Fruit fly (Drosophila melanogaster) whole organism, prepupa: ENCODE measurements around the gene CG5390.

Experiments
- Blimp-1 ChIP-seq: fragments of 200-800 bp; sonication (Bioruptor generic); optimal IDR thresholded peaks from 3 replicates; lab custom pipeline; 2017; ENCODE audit warnings: missing biosample characterization, missing genetic modification characterization, mild to moderate bottlenecking, moderate library complexity, missing genetic modification reagents
- CG10631 ChIP-seq: fragments of 200-800 bp; sonication (Bioruptor generic); optimal IDR thresholded peaks from 2 replicates; lab custom pipeline; 2016; ENCODE audit warnings: missing biosample characterization, missing genetic modification characterization
- CG10669 ChIP-seq: fragments of 200-800 bp; sonication (Bioruptor generic); optimal IDR thresholded peaks from 3 replicates; lab custom pipeline; 2018; ENCODE audit warnings: missing biosample characterization, mild to moderate bottlenecking, missing genetic modification characterization, moderate library complexity
- CG11762 ChIP-seq: fragments of 200-800 bp; sonication (Bioruptor generic); optimal IDR thresholded peaks from 3 replicates; lab custom pipeline; 2016; ENCODE audit warnings: missing biosample characterization, missing genetic modification characterization; ENCODE audit not compliant: insufficient read depth
- CG11902 ChIP-seq: fragments of 200-800 bp; sonication (Bioruptor generic); optimal IDR thresholded peaks from 3 replicates; lab custom pipeline; 2016; ENCODE audit warnings: missing biosample characterization, missing genetic modification characterization
- CG15336 ChIP-seq: fragments of 200-800 bp; sonication (Bioruptor generic); IDR thresholded peaks from 2 replicates; pipeline ENCODE4 v1.3.6; 2022; ENCODE audit warnings: missing biosample characterization, missing genetic modification characterization
- CG1621 ChIP-seq: fragments of 200-800 bp; sonication (Bioruptor generic); optimal IDR thresholded peaks from 3 replicates; lab custom pipeline; 2018; ENCODE audit warnings: missing biosample characterization, mild to moderate bottlenecking, missing genetic modification characterization
- CG16779 ChIP-seq: fragments of 200-800 bp; sonication (Bioruptor generic); optimal IDR thresholded peaks from 3 replicates; lab custom pipeline; 2017; ENCODE audit warnings: missing biosample characterization, mild to moderate bottlenecking, missing genetic modification characterization
- CG3032 ChIP-seq: fragments of 200-800 bp; optimal IDR thresholded peaks from 2 replicates; lab custom pipeline; 2019; ENCODE audit warnings: missing biosample characterization, mild to moderate bottlenecking, missing genetic modification characterization, moderate library complexity
- CG31627 ChIP-seq: fragments of 200-800 bp; sonication (Bioruptor generic); optimal IDR thresholded peaks from 3 replicates; lab custom pipeline; 2016; ENCODE audit warnings: missing biosample characterization, missing genetic modification characterization
- CG32006 ChIP-seq: fragments of 200-800 bp; sonication (Bioruptor generic); optimal IDR thresholded peaks from 3 replicates; lab custom pipeline; 2017; ENCODE audit warnings: missing biosample characterization, mild to moderate bottlenecking, missing genetic modification characterization
- CG34406 ChIP-seq: fragments of 200-800 bp; sonication (Bioruptor generic); optimal IDR thresholded peaks from 3 replicates; lab custom pipeline; 2016; ENCODE audit warnings: missing biosample characterization, missing genetic modification characterization
- CG3919 ChIP-seq: fragments of 200-800 bp; sonication (Bioruptor generic); optimal IDR thresholded peaks from 3 replicates; lab custom pipeline; 2016; ENCODE audit warnings: missing biosample characterization, missing genetic modification characterization
- CG6163 ChIP-seq: fragments of 200-800 bp; sonication (Bioruptor generic); IDR thresholded peaks from 3 replicates; pipeline ENCODE4 v1.3.6; 2022; ENCODE audit warnings: missing biosample characterization, missing genetic modification characterization
- CG6276 ChIP-seq: fragments of 200-800 bp; sonication (Bioruptor generic); optimal IDR thresholded peaks from 2 replicates; lab custom pipeline; 2017; ENCODE audit warnings: missing biosample characterization, mild to moderate bottlenecking, missing genetic modification characterization
- CG6792 ChIP-seq: fragments of 200-800 bp; sonication (Bioruptor generic); optimal IDR thresholded peaks from 3 replicates; lab custom pipeline; 2016; ENCODE audit warnings: missing biosample characterization, missing genetic modification characterization
- CG6808 ChIP-seq: fragments of 200-800 bp; sonication (Bioruptor generic); optimal IDR thresholded peaks from 3 replicates; lab custom pipeline; 2017; ENCODE audit warnings: missing biosample characterization, missing genetic modification characterization, mild to moderate bottlenecking, moderate library complexity, missing genetic modification reagents
- CG6854 ChIP-seq: fragments of 200-800 bp; sonication (Bioruptor generic); optimal IDR thresholded peaks from 2 replicates; lab custom pipeline; 2017; ENCODE audit warnings: missing biosample characterization, mild to moderate bottlenecking, missing genetic modification characterization
- CG7368 ChIP-seq: fragments of 200-800 bp; sonication (Bioruptor generic); optimal IDR thresholded peaks from 3 replicates; lab custom pipeline; 2016; ENCODE audit warnings: missing biosample characterization, missing genetic modification characterization
- CG8119 ChIP-seq: fragments of 200-800 bp; sonication (Bioruptor generic); IDR thresholded peaks from 3 replicates; pipeline ENCODE4 v1.3.6; 2022; ENCODE audit warnings: missing biosample characterization, missing genetic modification characterization
- CG8319 ChIP-seq: fragments of 200-800 bp; sonication (Bioruptor generic); optimal IDR thresholded peaks from 3 replicates; lab custom pipeline; 2016; ENCODE audit warnings: missing biosample characterization, missing genetic modification characterization
- CG8632 ChIP-seq: fragments of 200-800 bp; sonication (Bioruptor generic); optimal IDR thresholded peaks from 3 replicates; lab custom pipeline; 2016; ENCODE audit warnings: missing biosample characterization, missing genetic modification characterization
- CG9139 ChIP-seq: fragments of 200-800 bp; sonication (Bioruptor generic); optimal IDR thresholded peaks from 3 replicates; lab custom pipeline; 2017; ENCODE audit warnings: missing biosample characterization, mild to moderate bottlenecking, missing genetic modification characterization
- Eip75B ChIP-seq: fragments of 200-800 bp; sonication (Bioruptor generic); optimal IDR thresholded peaks from 3 replicates; lab custom pipeline; 2016; ENCODE audit warnings: missing biosample characterization, missing genetic modification characterization
- Eip78C ChIP-seq: fragments of 200-800 bp; sonication (Bioruptor generic); peaks from one replicate; lab custom pipeline; 2016; ENCODE audit warnings: missing biosample characterization, missing genetic modification characterization
- Ets21C ChIP-seq: fragments of 200-800 bp; sonication (Bioruptor generic); optimal IDR thresholded peaks from 3 replicates; lab custom pipeline; 2016; ENCODE audit warnings: missing biosample characterization, missing genetic modification characterization
- Ets96B ChIP-seq: fragments of 200-800 bp; optimal IDR thresholded peaks from 2 replicates; lab custom pipeline; 2019; ENCODE audit warnings: missing biosample characterization, mild to moderate bottlenecking, missing genetic modification characterization, moderate library complexity
- Gug ChIP-seq: fragments of 200-800 bp; sonication (Bioruptor generic); IDR thresholded peaks from 2 replicates; pipeline ENCODE4 v1.3.6; 2022; ENCODE audit warnings: missing biosample characterization, missing genetic modification characterization
- Hr39 ChIP-seq: fragments of 200-800 bp; sonication (Bioruptor generic); optimal IDR thresholded peaks from 2 replicates; lab custom pipeline; 2016; ENCODE audit warnings: missing biosample characterization, missing genetic modification characterization
- Hr4 ChIP-seq: fragments of 200-800 bp; sonication (Bioruptor generic); optimal IDR thresholded peaks from 3 replicates; lab custom pipeline; 2016; ENCODE audit warnings: missing biosample characterization, missing genetic modification characterization
- Lpt ChIP-seq: fragments of 200-800 bp; sonication (Bioruptor generic); optimal IDR thresholded peaks from 3 replicates; lab custom pipeline; 2016; ENCODE audit warnings: missing biosample characterization, missing genetic modification characterization
- Smox ChIP-seq: fragments of 200-800 bp; sonication (Bioruptor generic); optimal IDR thresholded peaks from 3 replicates; lab custom pipeline; 2016; ENCODE audit warnings: missing biosample characterization, missing genetic modification characterization
- Sox102F ChIP-seq: fragments of 200-800 bp; sonication (Bioruptor generic); optimal IDR thresholded peaks from 2 replicates; lab custom pipeline; 2016; ENCODE audit warnings: missing biosample characterization, mild to moderate bottlenecking, missing genetic modification characterization
- achi ChIP-seq: fragments of 200-800 bp; sonication (Bioruptor generic); optimal IDR thresholded peaks from 3 replicates; lab custom pipeline; 2016; ENCODE audit warnings: missing biosample characterization, missing genetic modification characterization
- acj6 ChIP-seq: fragments of 200-800 bp; sonication (Bioruptor generic); optimal IDR thresholded peaks from 3 replicates; lab custom pipeline; 2016; ENCODE audit warnings: missing biosample characterization, missing genetic modification characterization
- cyc ChIP-seq: fragments of 200-800 bp; sonication (Bioruptor generic); optimal IDR thresholded peaks from 3 replicates; lab custom pipeline; 2016; ENCODE audit warnings: missing biosample characterization, missing genetic modification characterization
- dac ChIP-seq: fragments of 200-800 bp; sonication (Bioruptor generic); optimal IDR thresholded peaks from 2 replicates; lab custom pipeline; 2017; ENCODE audit warnings: missing biosample characterization, mild to moderate bottlenecking, missing genetic modification characterization
- dsx ChIP-seq: fragments of 200-800 bp; optimal IDR thresholded peaks from 3 replicates; lab custom pipeline; 2019; ENCODE audit warnings: missing biosample characterization, mild to moderate bottlenecking, missing genetic modification characterization, moderate library complexity; ENCODE audit not compliant: poor library complexity, severe bottlenecking
- eg ChIP-seq: fragments of 200-800 bp; sonication (Bioruptor generic); IDR thresholded peaks from 3 replicates; pipeline ENCODE4 v1.3.6; 2022; ENCODE audit warnings: missing biosample characterization, missing genetic modification characterization
- esn ChIP-seq: fragments of 200-800 bp; sonication (Bioruptor generic); optimal IDR thresholded peaks from 2 replicates; lab custom pipeline; 2016; ENCODE audit warnings: missing biosample characterization, mild to moderate bottlenecking, missing genetic modification characterization, moderate library complexity
- fd85E ChIP-seq: fragments of 200-800 bp; sonication (Bioruptor generic); optimal IDR thresholded peaks from 3 replicates; lab custom pipeline; 2016; ENCODE audit warnings: missing biosample characterization, missing genetic modification characterization
- fkh ChIP-seq: fragments of 200-800 bp; sonication (Bioruptor generic); optimal IDR thresholded peaks from 3 replicates; lab custom pipeline; 2017; ENCODE audit warnings: missing biosample characterization, mild to moderate bottlenecking, missing genetic modification characterization, moderate library complexity
- lz ChIP-seq: fragments of 200-800 bp; sonication (Bioruptor generic); optimal IDR thresholded peaks from 3 replicates; lab custom pipeline; 2016; ENCODE audit warnings: missing biosample characterization, missing genetic modification characterization
- net ChIP-seq: fragments of 200-800 bp; sonication (Bioruptor generic); optimal IDR thresholded peaks from 3 replicates; lab custom pipeline; 2016; ENCODE audit warnings: missing biosample characterization, missing genetic modification characterization
- pdm3 ChIP-seq: fragments of 200-800 bp; sonication (Bioruptor generic); optimal IDR thresholded peaks from 3 replicates; lab custom pipeline; 2016; ENCODE audit warnings: missing biosample characterization, missing genetic modification characterization
- salr ChIP-seq, 2 experiments: fragments of 200-800 bp; sonication (Bioruptor generic); optimal IDR thresholded peaks; 3 replicates each; lab custom pipeline; 2016 to 2018; ENCODE audit warnings: missing biosample characterization in 2 of 2, missing genetic modification characterization in 2 of 2, mild to moderate bottlenecking in 1 of 2
- spab ChIP-seq: fragments of 200-800 bp; sonication (Bioruptor generic); optimal IDR thresholded peaks from 2 replicates; lab custom pipeline; 2017; ENCODE audit warnings: missing biosample characterization, mild to moderate bottlenecking, missing genetic modification characterization, missing genetic modification reagents
- ss ChIP-seq, 2 experiments: fragments of 200-800 bp; sonication (Bioruptor generic); optimal IDR thresholded peaks; 2 replicates in 1 of 2; 3 replicates in 1 of 2; lab custom pipeline; 2017 to 2018; ENCODE audit warnings: mild to moderate bottlenecking in 2 of 2, missing biosample characterization in 2 of 2, missing genetic modification characterization in 2 of 2, moderate library complexity in 1 of 2
- svp ChIP-seq: fragments of 200-800 bp; sonication (Bioruptor generic); peaks from one replicate; lab custom pipeline; 2016; ENCODE audit warnings: missing biosample characterization, missing genetic modification characterization
- vri ChIP-seq: fragments of 200-800 bp; sonication (Bioruptor generic); optimal IDR thresholded peaks from 3 replicates; lab custom pipeline; 2016; ENCODE audit warnings: missing biosample characterization, mild to moderate bottlenecking, missing genetic modification characterization

The CG5390 gene

dm6 chr2L:10342471-10342870 lies 36.1 kb upstream of the CG5390 start, which contains the start of gene Sps2:
Sps2 (plus strand) TSS chr2L:10342594.
- TF ChIP-seq Smox (GFP tag; lab: Kevin White, UChicago) (no peak), eg (GFP tag; lab: Robert Waterston, UW) (no peak), achi (GFP tag; lab: Kevin White, UChicago) (no peak), CG8119 (no peak), CG7368 (GFP tag; lab: Kevin White, UChicago) (no peak), CG9139 (GFP tag; lab: Kevin White, UChicago) (no peak)

- TF ChIP-seq Lpt (GFP tag; lab: Kevin White, UChicago) (no peak), CG34406 (no peak), CG10631 (GFP tag; lab: Kevin White, UChicago) (peak; percentile 10), Hr39 (GFP tag; lab: Kevin White, UChicago) (no peak), Blimp-1 (no peak), CG8632 (GFP tag; lab: Kevin White, UChicago) (peak; percentile 25), CG8319 (GFP tag; lab: Kevin White, UChicago) (no peak), Eip75B (GFP tag; lab: Kevin White, UChicago) (peak; percentile 38), CG6854 (GFP tag; lab: Kevin White, UChicago) (no peak), Eip78C (GFP tag; lab: Kevin White, UChicago) (no peak), dsx (GFP tag; lab: Kevin White, UChicago) (peak; percentile 27), Gug (no peak), fd85E (no peak), fkh (GFP tag; lab: Kevin White, UChicago) (no peak), pdm3 (GFP tag; lab: Kevin White, UChicago) (peak; percentile 23), Ets96B (tag; lab: Kevin White, UChicago) (peak; percentile 26), CG11762 (GFP tag; lab: Kevin White, UChicago) (no peak), CG3032 (tag; lab: Kevin White, UChicago) (no peak), CG15336 (GFP tag; lab: Robert Waterston, UW) (no peak; the same call in 1 of the 2 replicates), dac (GFP tag; lab: Kevin White, UChicago) (no peak), CG3919 (GFP tag; lab: Kevin White, UChicago) (no peak), CG6792 (GFP tag; lab: Kevin White, UChicago) (no peak), CG7368 (GFP tag; lab: Kevin White, UChicago) (no peak), vri (GFP tag; lab: Kevin White, UChicago) (peak; percentile 35), Smox (GFP tag; lab: Kevin White, UChicago) (no peak), spab (GFP tag; lab: Kevin White, UChicago) (no peak), CG1621 (no peak), salr (GFP tag; optimal IDR thresholded peaks at IDR 0.05; lab: Kevin White, UChicago) (no peak), lz (GFP tag; lab: Kevin White, UChicago) (no peak), cyc (GFP tag; lab: Kevin White, UChicago) (no peak), achi (GFP tag; lab: Kevin White, UChicago) (peak; percentile 95), CG10669 (GFP tag; lab: Kevin White, UChicago) (no peak), esn (GFP tag; lab: Kevin White, UChicago) (peak; percentile 29), Hr4 (peak; percentile 16), acj6 (GFP tag; lab: Kevin White, UChicago) (peak; percentile 3), CG6276 (GFP tag; lab: Kevin White, UChicago) (no peak), CG6163 (GFP tag; lab: Robert Waterston, UW) (no peak), Ets21C (GFP tag; lab: Kevin White, UChicago) (no peak), net (GFP tag; lab: Kevin White, UChicago) (no peak), CG16779 (no peak), Sox102F (GFP tag; lab: Kevin White, UChicago) (peak; percentile 50), svp (peak; percentile 58), CG32006 (no peak), ss (GFP tag; optimal IDR thresholded peaks at IDR 0.05; lab: Kevin White, UChicago) (no peak), CG9139 (GFP tag; lab: Kevin White, UChicago) (no peak), CG6808 (GFP tag; lab: Kevin White, UChicago) (no peak), CG11902 (GFP tag; lab: Kevin White, UChicago) (no peak), CG31627 (GFP tag; lab: Kevin White, UChicago) (no peak)
Measured at dm6 chr2L:10341405-10341804, 35.0 kb upstream of the CG5390 start, which contains the start of gene CG31715. CG31715 (plus strand) TSS chr2L:10341616.
